Fruit fly (Drosophila melanogaster): ENCODE results near the gene PIG-P.
A peak's percentile ranks its signal among the peaks of the same experiment; 100 is the strongest.

PIG-P gene

DNA sequence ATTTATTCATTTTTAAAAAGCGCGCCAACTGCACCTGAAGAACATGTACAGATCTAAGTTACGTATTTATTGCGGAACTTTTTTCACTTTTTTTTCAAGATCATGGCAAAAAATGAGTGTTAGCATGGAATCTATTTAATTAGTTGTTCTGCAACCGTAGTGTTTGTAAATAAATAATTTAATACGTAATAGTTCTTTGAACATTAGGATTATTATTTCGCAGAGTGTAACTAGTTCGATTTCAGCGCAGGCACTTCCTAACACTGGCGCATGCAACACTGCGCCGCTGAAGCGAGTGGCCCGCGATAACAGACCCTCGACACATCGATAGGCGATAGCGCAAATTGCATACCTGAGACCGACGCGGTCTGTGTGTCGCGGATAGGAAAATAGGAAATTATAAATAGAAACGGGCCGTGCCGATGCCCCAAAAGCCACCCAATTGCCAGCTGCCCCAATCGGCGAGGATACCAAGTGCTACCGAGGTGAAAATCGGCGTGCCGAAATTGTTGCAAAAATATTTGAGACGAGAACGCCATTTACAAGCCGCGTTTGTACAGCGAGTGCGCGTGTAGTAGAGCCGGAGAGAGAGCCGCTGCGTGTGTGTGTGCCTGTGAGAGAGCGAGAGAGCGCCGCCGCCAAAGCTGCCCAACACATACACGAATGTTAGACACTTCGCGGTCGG is 16.5 kb downstream of the PIG-P start, which contains the start of gene gro (continued):
- TF ChIP-seq zen2 (GFP tag; IDR thresholded peaks at IDR 0.05; ENCODE audit: partially characterized antibody) (peak; percentile 26; the same call in 1 of the 3 replicates), Ssrp (tag; optimal IDR thresholded peaks at IDR 0.05) (peak; percentile 63), CG11085 (GFP tag; IDR thresholded peaks at IDR 0.05) (peak; percentile 60; the same call in 1 of the 2 replicates), NK7.1 (GFP tag; optimal IDR thresholded peaks at IDR 0.05) (peak; percentile 19), CG2712 (tag; optimal IDR thresholded peaks at IDR 0.05) (peak; percentile 66), knrl (GFP tag; IDR thresholded peaks at IDR 0.05; ENCODE audit: partially characterized antibody) (peak; percentile 76), CG16815 (GFP tag; optimal IDR thresholded peaks at IDR 0.05) (peak; percentile 38), tio (GFP tag; optimal IDR thresholded peaks at IDR 0.05) (peak; percentile 19), sim (GFP tag; IDR thresholded peaks at IDR 0.05) (no peak), CG2889 (GFP tag; IDR thresholded peaks at IDR 0.05) (no peak), Adf1 (GFP tag; IDR thresholded peaks at IDR 0.05) (peak; percentile 5; the same call in 1 of the 2 replicates), repo (GFP tag; optimal IDR thresholded peaks at IDR 0.05) (peak; percentile 48), CG11504 (tag; optimal IDR thresholded peaks at IDR 0.05) (peak; percentile 57), Rx (GFP tag; IDR thresholded peaks at IDR 0.05) (0 out of 2 replicates have a peak, but pooled peaks have one; percentile 52), MTF-1 (GFP tag; optimal IDR thresholded peaks at IDR 0.05; ENCODE audit: borderline replicate concordance) (peak; percentile 30), CG4854 (GFP tag; optimal IDR thresholded peaks at IDR 0.05) (peak; percentile 72), trem (tag; optimal IDR thresholded peaks at IDR 0.05) (peak; percentile 86), pros (GFP tag; optimal IDR thresholded peaks at IDR 0.05) (no peak), CG2199 (GFP tag; IDR thresholded peaks at IDR 0.05) (0 out of 3 replicates have a peak, but pooled peaks have one; percentile 29), wdn (GFP tag; IDR thresholded peaks at IDR 0.05) (no peak), CG10267 (tag; optimal IDR thresholded peaks at IDR 0.05) (peak; percentile 100), Jarid2 (GFP tag; optimal IDR thresholded peaks at IDR 0.05) (peak; percentile 35), schlank (tag; optimal IDR thresholded peaks at IDR 0.05) (peak; percentile 42), Mes4 (GFP tag; optimal IDR thresholded peaks at IDR 0.05) (peak; percentile 50), CG17385 (GFP tag; optimal IDR thresholded peaks at IDR 0.05) (peak; percentile 31), Dbx (GFP tag; IDR thresholded peaks at IDR 0.05) (peak; percentile 85), Bteb2 (GFP tag; optimal IDR thresholded peaks at IDR 0.05) (peak; percentile 68), exex (tag; optimal IDR thresholded peaks at IDR 0.05) (no peak), cad (GFP tag; optimal IDR thresholded peaks at IDR 0.05) (no peak), CG17802 (tag; optimal IDR thresholded peaks at IDR 0.05) (peak; percentile 53), CG12659 (GFP tag; optimal IDR thresholded peaks at IDR 0.05) (peak; percentile 91), Abd-B (GFP tag; optimal IDR thresholded peaks at IDR 0.05) (peak; percentile 42), Atf-2 (GFP tag; optimal IDR thresholded peaks at IDR 0.05) (peak; percentile 43), CG15696 (tag; optimal IDR thresholded peaks at IDR 0.05) (peak; percentile 51), CG4282 (GFP tag; optimal IDR thresholded peaks at IDR 0.05) (peak; percentile 68), CG17568 (GFP tag; optimal IDR thresholded peaks at IDR 0.05) (peak; percentile 60), ase (GFP tag; IDR thresholded peaks at IDR 0.05) (0 out of 3 replicates have a peak, but pooled peaks have one; percentile 44), CG6813 (GFP tag; optimal IDR thresholded peaks at IDR 0.05) (no peak), pzg (GFP tag; optimal IDR thresholded peaks at IDR 0.05) (peak; percentile 97), slbo (GFP tag; IDR thresholded peaks at IDR 0.05) (peak; percentile 86), CG7357 (GFP tag; IDR thresholded peaks at IDR 0.05) (0 out of 3 replicates have a peak, but pooled peaks have one; percentile 43), Doc3 (GFP tag; IDR thresholded peaks at IDR 0.05; ENCODE audit: partially characterized antibody) (peak; percentile 59; the same call in 2 of the 3 replicates), CG33213 (GFP tag; optimal IDR thresholded peaks at IDR 0.05) (peak; percentile 77), NFAT (GFP tag; IDR thresholded peaks at IDR 0.05) (peak; percentile 82), CG1647 (GFP tag; optimal IDR thresholded peaks at IDR 0.05) (peak; percentile 38), CG7987 (GFP tag; optimal IDR thresholded peaks at IDR 0.05) (peak; percentile 82), sc (optimal IDR thresholded peaks at IDR 0.05) (no peak), sc (GFP tag; optimal IDR thresholded peaks at IDR 0.05) (no peak), bab2 (GFP tag; optimal IDR thresholded peaks at IDR 0.05) (peak; percentile 66)

All from whole organism, embryonic.